Worm (Caenorhabditis elegans) whole organism, L3 larva: ENCODE results near the gene F01D5.7.

ENCODE experiments used
- ama-1 ChIP-seq: fragments of 150-350 bp; optimal IDR thresholded peaks from 2 replicates; lab custom pipeline; 2018
- elt-2 ChIP-seq: sonication (generic microtip); optimal IDR thresholded peaks from 2 replicates; lab custom pipeline; 2016; ENCODE audit warnings: missing genetic modification reagents, mild to moderate bottlenecking, missing genetic modification characterization, missing compliant biosample characterization
- fos-1 ChIP-seq: fragments of 150-350 bp; optimal IDR thresholded peaks from 2 replicates; lab custom pipeline; 2014; ENCODE audit warnings: missing biosample characterization, missing genetic modification characterization
- nhr-11 ChIP-seq: fragments of 150-350 bp; optimal IDR thresholded peaks from 2 replicates; lab custom pipeline; 2014; ENCODE audit warnings: missing biosample characterization, missing genetic modification characterization
- ztf-4 ChIP-seq: fragments of 150-350 bp; optimal IDR thresholded peaks from 2 replicates; lab custom pipeline; 2014; ENCODE audit warnings: missing biosample characterization, missing genetic modification characterization

- TF ChIP-seq ama-1: no peak
- TF ChIP-seq fos-1: no peak
- no peak for TF ChIP-seq ztf-4
- TF ChIP-seq nhr-11: no peak
- peak; percentile 26 for TF ChIP-seq elt-2 (tag; lab: Kevin White, UChicago)
Observed at ce11 chrII:14003821-14004430, 4.5 kb upstream of the F01D5.7 start.
